Fruit fly (Drosophila melanogaster): ENCODE data around the gene Obp99b.

Gene Obp99b

DNA sequence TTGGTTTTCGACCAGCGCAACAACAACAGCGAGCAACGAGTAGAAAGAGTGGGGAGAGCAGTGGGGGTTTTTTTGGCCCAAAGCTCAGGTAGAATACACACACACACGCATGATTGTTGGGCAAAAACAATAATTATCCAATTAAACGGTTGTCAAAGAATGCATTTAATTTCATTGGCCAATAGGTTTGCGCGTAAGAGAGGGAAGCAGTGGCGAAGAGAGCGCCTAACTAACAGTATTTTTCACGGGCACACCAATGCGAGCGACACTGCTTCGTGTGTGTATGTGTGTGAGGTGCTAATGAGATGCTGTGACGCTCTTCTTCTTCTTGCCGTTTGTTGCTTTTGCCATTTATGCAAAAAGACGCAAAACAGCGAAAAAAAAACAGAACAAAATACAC is 9.6 kb upstream of the Obp99b start:
- TF ChIP-seq Sp1 (GFP tag; optimal IDR thresholded peaks at IDR 0.05) (no peak), Rel (GFP tag; optimal IDR thresholded peaks at IDR 0.05) (no peak), Rel (tag; optimal IDR thresholded peaks at IDR 0.05) (peak; percentile 82)

DNA sequence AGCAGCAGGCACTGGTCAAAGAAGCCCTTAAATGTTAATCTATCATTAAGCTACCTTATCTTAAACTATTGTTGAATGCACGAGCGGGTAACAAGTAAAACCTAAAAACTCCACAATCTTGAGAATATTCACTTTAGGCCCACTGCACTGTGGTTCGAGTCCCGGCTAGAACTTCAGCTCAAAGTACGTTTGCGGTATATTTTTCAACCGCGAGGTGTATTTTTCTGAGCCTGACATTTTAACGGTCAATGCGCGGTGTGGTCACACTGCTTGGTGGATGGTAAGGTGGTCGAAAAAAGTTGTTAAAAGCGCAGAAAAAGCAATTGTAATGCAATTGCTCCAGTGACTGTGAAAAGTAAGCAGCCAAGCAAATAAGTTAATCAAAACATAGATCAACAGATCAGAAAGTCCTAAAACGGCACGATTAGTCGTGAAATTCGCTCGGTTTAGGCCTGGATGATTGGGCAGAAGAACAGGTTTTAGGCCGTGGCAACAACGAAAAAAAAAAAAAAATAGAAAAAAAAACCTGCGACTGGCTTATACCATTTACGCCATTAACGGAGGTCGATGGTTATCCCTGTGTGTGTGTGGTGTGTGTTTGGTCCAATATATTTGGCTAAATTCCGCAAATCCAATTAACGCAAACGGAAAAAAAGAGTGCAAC is 9.0 kb upstream of the Obp99b start, which contains the start of gene Kul:
Gene Kul (plus strand): TSS at position 254 of the 664 bp plus-strand sequence.
- TF ChIP-seq Sp1 (GFP tag; optimal IDR thresholded peaks at IDR 0.05) (no peak), Abd-B (GFP tag; optimal IDR thresholded peaks at IDR 0.05) (no peak), foxo (GFP tag; optimal IDR thresholded peaks at IDR 0.05) (peak in 1 of 2 experiments; percentile 19), GATAd (GFP tag; optimal IDR thresholded peaks at IDR 0.05) (peak; percentile 2), OdsH (GFP tag; optimal IDR thresholded peaks at IDR 0.05) (peak; percentile 2), HLH106 (tag; optimal IDR thresholded peaks at IDR 0.05) (peak; percentile 31), lola (GFP tag; optimal IDR thresholded peaks at IDR 0.05) (no peak), Hr83 (GFP tag; optimal IDR thresholded peaks at IDR 0.05; ENCODE audit: poor library complexity, severe bottlenecking) (no peak), rgr (GFP tag; optimal IDR thresholded peaks at IDR 0.05) (peak; percentile 11), dsf (GFP tag; optimal IDR thresholded peaks at IDR 0.05; ENCODE audit: borderline replicate concordance) (no peak), CG9705 (GFP tag; optimal IDR thresholded peaks at IDR 0.05) (no peak), Myc (optimal IDR thresholded peaks at IDR 0.05) (no peak), dl (GFP tag; optimal IDR thresholded peaks at IDR 0.05; ENCODE audit: insufficient read depth in 1 of 2, partially characterized antibody in 2 of 2) (no peak), Hnf4 (GFP tag; optimal IDR thresholded peaks at IDR 0.05) (peak; percentile 82), tai (GFP tag; optimal IDR thresholded peaks at IDR 0.05) (no peak)

DNA sequence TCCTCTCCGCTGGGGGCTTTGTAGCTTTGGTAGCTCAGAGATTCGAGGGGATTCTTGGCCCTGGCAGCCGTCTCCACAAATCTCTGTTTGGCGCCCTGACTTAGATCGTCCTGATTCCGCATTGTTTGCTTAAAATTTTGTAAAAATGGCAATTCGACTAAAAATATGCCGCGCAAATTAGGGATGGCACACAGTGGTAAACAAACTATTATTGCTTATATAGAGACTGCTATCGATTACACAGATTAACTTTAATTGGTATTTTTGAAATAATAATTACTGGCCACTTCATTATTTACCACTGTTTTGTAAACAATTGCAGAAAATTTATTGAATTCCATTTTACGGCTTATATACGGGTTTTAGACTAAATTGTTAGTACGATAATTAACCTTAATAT is 8.0 kb upstream of the Obp99b start, which contains the start of the genes Naa40 and CG18731:
Gene Naa40 (minus strand): TSS at position 206 of the 400 bp plus-strand sequence.
Gene CG18731 (plus strand): TSS at position 283 of the 400 bp plus-strand sequence.
- TF ChIP-seq jim (GFP tag; optimal IDR thresholded peaks at IDR 0.05), result no peak
- no peak for TF ChIP-seq dmrt93B (GFP tag; optimal IDR thresholded peaks at IDR 0.05)
- no peak for TF ChIP-seq sv (GFP tag; optimal IDR thresholded peaks at IDR 0.05)
- no peak for TF ChIP-seq usp (GFP tag; optimal IDR thresholded peaks at IDR 0.05)
- no peak for TF ChIP-seq Mio (GFP tag; optimal IDR thresholded peaks at IDR 0.05)
- no peak for TF ChIP-seq lola (GFP tag; optimal IDR thresholded peaks at IDR 0.05)
- TF ChIP-seq Sp1 (GFP tag; optimal IDR thresholded peaks at IDR 0.05), result no peak
- TF ChIP-seq OdsH (GFP tag; optimal IDR thresholded peaks at IDR 0.05), result no peak
- no peak for TF ChIP-seq dl (GFP tag; optimal IDR thresholded peaks at IDR 0.05; ENCODE audit: insufficient read depth in 1 of 2, partially characterized antibody in 2 of 2)
- no peak for TF ChIP-seq psq (GFP tag; optimal IDR thresholded peaks at IDR 0.05)
- TF ChIP-seq Vsx2 (GFP tag; optimal IDR thresholded peaks at IDR 0.05; ENCODE audit: partially characterized antibody), result no peak
- TF ChIP-seq Hr83 (GFP tag; optimal IDR thresholded peaks at IDR 0.05; ENCODE audit: poor library complexity, severe bottlenecking), result no peak
- no peak for TF ChIP-seq Dif (GFP tag; optimal IDR thresholded peaks at IDR 0.05; ENCODE audit: partially characterized antibody)

DNA sequence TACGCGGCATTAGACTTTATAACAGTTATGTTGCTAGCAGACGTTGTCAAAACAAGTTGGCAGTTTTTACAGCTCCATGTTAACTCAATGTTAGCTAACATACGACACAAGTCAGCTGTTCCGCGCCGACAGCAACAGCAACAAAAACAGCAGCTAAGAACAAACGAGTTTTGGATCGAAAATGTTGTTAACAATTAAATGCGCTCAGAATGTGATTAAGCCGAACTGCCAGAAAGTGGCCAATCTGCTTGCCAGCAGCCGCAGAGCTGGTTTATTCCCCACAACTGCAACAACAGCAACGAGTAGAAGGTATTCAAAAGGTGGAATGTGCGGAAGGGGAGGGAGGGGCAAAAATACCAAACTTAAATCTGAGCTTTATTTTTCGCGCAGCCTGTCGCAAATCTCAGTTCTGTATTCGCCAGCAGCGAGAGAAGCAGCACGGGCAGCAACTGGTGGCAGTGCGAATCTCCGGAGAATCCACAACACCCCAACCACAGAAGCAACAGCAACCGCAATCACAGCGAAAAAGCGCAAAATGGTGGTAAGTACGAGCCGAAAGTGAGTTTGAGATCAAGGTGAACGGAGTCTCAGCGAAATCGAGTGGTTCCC is 6.5 kb upstream of the Obp99b start, which contains the start of gene Pcd:
Gene Pcd (plus strand): TSS at position 116 of the 609 bp plus-strand sequence.
- peak; percentile 25 for TF ChIP-seq OdsH (GFP tag; optimal IDR thresholded peaks at IDR 0.05)
- TF ChIP-seq rgr (GFP tag; optimal IDR thresholded peaks at IDR 0.05), result peak; percentile 11
- TF ChIP-seq sage (GFP tag; optimal IDR thresholded peaks at IDR 0.05), result peak; percentile 11
- peak; percentile 39 for TF ChIP-seq Sp1 (GFP tag; optimal IDR thresholded peaks at IDR 0.05)
- no peak for TF ChIP-seq CG9705 (GFP tag; optimal IDR thresholded peaks at IDR 0.05)
- TF ChIP-seq Rel (GFP tag; optimal IDR thresholded peaks at IDR 0.05), result no peak
- peak; percentile 53 for TF ChIP-seq Rel (tag; optimal IDR thresholded peaks at IDR 0.05)
- TF ChIP-seq lola (GFP tag; optimal IDR thresholded peaks at IDR 0.05), result no peak
- peak; percentile 2 for TF ChIP-seq Hr83 (GFP tag; optimal IDR thresholded peaks at IDR 0.05; ENCODE audit: poor library complexity, severe bottlenecking)
- no peak for TF ChIP-seq Hr78 (GFP tag; optimal IDR thresholded peaks at IDR 0.05)
- TF ChIP-seq tai (GFP tag; optimal IDR thresholded peaks at IDR 0.05), result no peak

DNA sequence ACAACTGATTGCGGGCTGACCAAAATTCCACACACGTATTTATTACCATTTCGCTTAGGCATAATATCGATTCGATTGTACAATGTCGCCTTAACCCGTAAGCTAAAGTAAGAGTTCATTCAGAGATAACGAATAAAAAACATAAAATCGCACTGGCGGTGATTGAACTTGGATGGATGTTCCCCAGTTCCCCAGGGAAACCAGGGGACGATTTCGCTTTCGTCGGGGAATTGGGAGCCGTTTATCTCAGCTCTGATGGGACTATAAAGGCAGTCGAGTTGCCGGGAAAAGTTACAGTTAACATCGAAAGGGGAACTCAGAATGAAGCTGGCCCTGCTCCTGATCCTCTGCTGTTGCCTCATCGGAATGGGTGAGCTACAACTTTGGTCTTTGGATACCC is 5.5 kb upstream of the Obp99b start, which contains the start of gene CG34296:
Gene CG34296 (plus strand): TSS at position 301 of the 400 bp plus-strand sequence.
- no peak for TF ChIP-seq Sp1 (GFP tag; optimal IDR thresholded peaks at IDR 0.05)
- TF ChIP-seq pan (optimal IDR thresholded peaks at IDR 0.05), result no peak
- TF ChIP-seq HLH106 (tag; optimal IDR thresholded peaks at IDR 0.05), result no peak
- no peak for TF ChIP-seq h (GFP tag; optimal IDR thresholded peaks at IDR 0.05)
- TF ChIP-seq lola (GFP tag; optimal IDR thresholded peaks at IDR 0.05), result no peak
- no peak for TF ChIP-seq Dfd (GFP tag; optimal IDR thresholded peaks at IDR 0.05)
- no peak for TF ChIP-seq woc (GFP tag; optimal IDR thresholded peaks at IDR 0.05)

All from whole organism, wandering third instar larva.